Worm (Caenorhabditis elegans): Measurements from ENCODE around the gene dnj-14.

DNA sequence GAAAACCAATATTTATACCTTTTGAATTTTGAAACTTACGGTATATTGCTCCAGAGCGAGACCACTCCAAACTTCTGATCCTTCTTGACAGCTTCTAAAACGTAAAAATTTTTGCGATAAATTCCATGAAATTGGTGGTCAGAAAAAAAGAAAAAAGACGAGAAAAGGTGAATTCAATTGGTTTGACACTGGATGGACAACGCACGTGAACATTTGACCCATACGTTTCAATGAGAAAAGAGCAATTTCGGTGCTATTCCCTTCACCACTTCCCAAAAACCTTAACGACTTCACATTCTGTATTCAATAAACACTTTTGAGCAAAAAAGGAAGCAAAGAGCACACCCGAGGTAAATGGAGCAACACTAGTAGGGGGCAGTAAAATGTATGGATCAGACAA lies 15.8 kb upstream of the dnj-14 start, which contains the start of gene acc-3:
- TF ChIP-seq zip-4 (GFP tag; optimal IDR thresholded peaks at IDR 0.05) = no peak
- no peak for TF ChIP-seq jun-1 (tag; optimal IDR thresholded peaks at IDR 0.05)
- TF ChIP-seq fkh-10 (GFP tag; optimal IDR thresholded peaks at IDR 0.05) = no peak
- TF ChIP-seq unc-30 (tag; optimal IDR thresholded peaks at IDR 0.05) = no peak
- TF ChIP-seq pqm-1 (tag; optimal IDR thresholded peaks at IDR 0.05) = no peak
- no peak for TF ChIP-seq aha-1 (tag; optimal IDR thresholded peaks at IDR 0.05)
- TF ChIP-seq lin-35 (GFP tag; optimal IDR thresholded peaks at IDR 0.05) = no peak
- no peak for TF ChIP-seq ceh-8 (GFP tag; optimal IDR thresholded peaks at IDR 0.05)
- TF ChIP-seq fos-1 (tag; optimal IDR thresholded peaks at IDR 0.05) = no peak
